Worm (Caenorhabditis elegans): ENCODE results near the gene ZK666.2.

DNA sequence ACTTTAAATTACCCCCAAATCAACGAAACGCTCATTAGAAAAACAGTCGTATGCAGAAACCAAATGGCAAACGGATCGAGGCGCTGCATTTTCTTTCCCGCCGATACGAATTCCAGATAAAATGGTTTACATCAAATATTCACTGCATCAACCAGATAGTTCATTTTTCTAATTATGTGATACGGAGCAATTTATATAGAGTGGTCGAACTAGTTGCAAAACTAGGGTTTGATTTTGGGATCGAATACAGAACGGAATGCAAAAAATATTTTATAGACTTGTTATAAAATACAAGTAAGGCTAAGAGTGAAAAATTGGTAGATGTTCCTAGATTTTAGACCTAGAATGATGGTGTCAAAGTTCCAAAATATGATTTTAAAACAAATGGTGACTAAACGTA is 48.2 kb upstream of the ZK666.2 start:
- TF ChIP-seq cog-1 (tag; optimal IDR thresholded peaks at IDR 0.05) (no peak), klf-2 (GFP tag; conservative IDR thresholded peaks at IDR 0.05) (no peak), flt-1 (GFP tag; IDR thresholded peaks at IDR 0.05) (no peak), ztf-23 (GFP tag; IDR thresholded peaks at IDR 0.05) (no peak), T22C8.4 (GFP tag; IDR thresholded peaks at IDR 0.05) (no peak)

Data from whole organism, midembryonic.